Worm (Caenorhabditis elegans): ENCODE results near the gene F11D11.12.
"Not testable (repeated sequence)": the region's sequence is repeated elsewhere in the genome, so short reads cannot be mapped to it uniquely, and the experiment has no call there.

Gene F11D11.12

ce11 chrV:18762044-18762443, 11.6 kb upstream of the F11D11.12 start, which contains the start of gene F11D11.22:
Gene F11D11.22, plus strand, starts transcription at chrV:18762344.
- TF ChIP-seq nhr-28 (tag; optimal IDR thresholded peaks at IDR 0.05); mep-1 (tag; optimal IDR thresholded peaks at IDR 0.05); ceh-43 (GFP tag; optimal IDR thresholded peaks at IDR 0.05): not testable (repeated sequence)

- TF ChIP-seq blmp-1 (tag; optimal IDR thresholded peaks at IDR 0.05) (no peak), elt-1 (tag; optimal IDR thresholded peaks at IDR 0.05; ENCODE audit: borderline replicate concordance, insufficient read depth) (no peak), M03D4.4 (tag; optimal IDR thresholded peaks at IDR 0.05) (no peak), nhr-76 (tag; optimal IDR thresholded peaks at IDR 0.05) (no peak), cnd-1 (tag; optimal IDR thresholded peaks at IDR 0.05) (no peak)
These were observed 10.6 kb upstream of the F11D11.12 start, which contains the start of gene F11D11.4 for ce11 chrV:18761078-18761477. Gene F11D11.4, plus strand, starts transcription at chrV:18761378.

DNA sequence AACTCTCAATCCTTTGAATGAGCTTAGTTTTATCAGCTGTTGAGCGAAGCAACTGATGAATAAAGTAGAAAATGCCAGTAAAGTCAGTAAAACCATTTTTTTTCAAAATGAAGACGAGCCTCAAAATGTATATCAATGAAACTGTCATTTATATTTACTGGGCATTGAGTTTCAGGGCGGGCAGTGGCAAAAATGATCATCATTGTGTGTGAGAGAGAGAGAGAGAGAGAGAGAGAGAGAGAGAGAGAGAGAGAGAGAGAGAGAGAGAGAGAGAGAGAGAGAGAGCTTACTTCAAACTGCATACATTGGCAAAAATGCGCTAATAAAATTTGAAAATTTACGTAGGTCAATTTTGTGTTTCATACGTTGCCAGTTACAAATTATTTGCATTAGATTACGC, 9.7 kb upstream of the F11D11.12 start, which contains the start of gene F11D11.3:
F11D11.3 (minus strand) TSS at position 101 of the 400 bp plus-strand sequence.
- TF ChIP-seq sem-2 (GFP tag; optimal IDR thresholded peaks at IDR 0.05): no peak
- TF ChIP-seq nhr-2 (tag; optimal IDR thresholded peaks at IDR 0.05): no peak
- TF ChIP-seq M03D4.4 (tag; optimal IDR thresholded peaks at IDR 0.05): no peak
- no peak for TF ChIP-seq unc-39 (tag; optimal IDR thresholded peaks at IDR 0.05)
- TF ChIP-seq flh-1 (GFP tag; optimal IDR thresholded peaks at IDR 0.05): no peak
- TF ChIP-seq mep-1 (tag; optimal IDR thresholded peaks at IDR 0.05): no peak
- TF ChIP-seq unc-120 (tag; optimal IDR thresholded peaks at IDR 0.05; ENCODE audit: poor library complexity, severe bottlenecking): no peak
- TF ChIP-seq bed-3 (GFP tag; optimal IDR thresholded peaks at IDR 0.05): no peak
- no peak for TF ChIP-seq tbx-8 (GFP tag; optimal IDR thresholded peaks at IDR 0.05)

DNA sequence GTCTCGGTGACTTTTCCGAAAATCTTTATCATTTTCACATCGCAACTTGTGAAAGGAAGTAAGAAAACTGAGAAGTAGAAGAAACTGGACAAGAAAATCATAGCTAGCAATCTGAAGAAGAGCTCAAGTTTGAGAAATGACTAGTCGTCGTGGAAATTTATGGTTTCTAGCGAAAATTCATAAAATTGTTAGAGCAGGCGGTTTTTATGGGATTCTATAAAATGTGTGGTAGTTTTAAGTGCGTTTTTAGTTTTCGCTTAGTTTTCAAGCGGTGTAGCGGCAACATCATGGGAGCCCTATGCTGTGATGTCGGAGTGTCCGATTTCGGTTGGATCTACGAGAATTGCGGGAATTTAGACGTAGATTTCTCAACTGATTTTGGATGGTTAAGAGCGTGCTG, 3.8 kb upstream of the F11D11.12 start, which contains the start of gene clec-254:
clec-254 (minus strand) TSS at position 101 of the 400 bp plus-strand sequence.
- TF ChIP-seq snpc-4 (tag; optimal IDR thresholded peaks at IDR 0.05); M03D4.4 (tag; optimal IDR thresholded peaks at IDR 0.05); flh-1 (GFP tag; optimal IDR thresholded peaks at IDR 0.05): not testable (repeated sequence)

DNA sequence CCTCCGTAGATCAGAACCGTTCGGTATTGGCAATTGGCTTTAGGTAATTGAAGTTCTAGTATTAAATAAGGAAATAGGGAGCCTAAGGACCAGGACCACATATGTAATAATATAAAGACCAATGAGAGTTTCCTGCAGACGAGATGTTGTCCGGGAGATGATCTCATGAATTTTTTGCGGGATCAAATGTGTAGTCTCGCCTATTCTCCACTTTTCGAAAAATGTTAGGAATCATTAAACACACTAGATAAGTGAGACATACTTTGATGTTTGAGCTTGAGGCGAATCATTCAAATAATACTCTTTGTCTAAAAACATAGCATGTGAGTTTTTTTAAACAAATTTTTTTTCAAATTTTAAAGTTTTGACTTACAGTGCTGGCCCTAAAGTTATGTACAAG, 2.6 kb upstream of the F11D11.12 start, which contains the start of gene F11D11.6:
F11D11.6 (minus strand) TSS at position 101 of the 400 bp plus-strand sequence.
- no peak for TF ChIP-seq nhr-12 (tag; optimal IDR thresholded peaks at IDR 0.05)
- TF ChIP-seq drap-1 (GFP tag; optimal IDR thresholded peaks at IDR 0.05): no peak
- TF ChIP-seq mls-2 (tag; optimal IDR thresholded peaks at IDR 0.05): no peak
- no peak for TF ChIP-seq unc-120 (tag; optimal IDR thresholded peaks at IDR 0.05; ENCODE audit: poor library complexity, severe bottlenecking)
- TF ChIP-seq nhr-28 (tag; optimal IDR thresholded peaks at IDR 0.05): no peak
- no peak for TF ChIP-seq unc-62 (GFP tag; optimal IDR thresholded peaks at IDR 0.05)
- no peak for TF ChIP-seq hlh-1 (tag; optimal IDR thresholded peaks at IDR 0.05)
- TF ChIP-seq lin-32 (GFP tag; optimal IDR thresholded peaks at IDR 0.05): no peak
- TF ChIP-seq elt-3 (tag; optimal IDR thresholded peaks at IDR 0.05): no peak
- no peak for TF ChIP-seq nhr-237 (tag; optimal IDR thresholded peaks at IDR 0.05)
- no peak for TF ChIP-seq cnd-1 (tag; optimal IDR thresholded peaks at IDR 0.05)
- no peak for TF ChIP-seq nhr-76 (tag; optimal IDR thresholded peaks at IDR 0.05)
- no peak for TF ChIP-seq M03D4.4 (tag; optimal IDR thresholded peaks at IDR 0.05)
- TF ChIP-seq ces-1 (GFP tag; optimal IDR thresholded peaks at IDR 0.05): no peak
- no peak for TF ChIP-seq pha-4 (tag; optimal IDR thresholded peaks at IDR 0.05)
- TF ChIP-seq sptf-1 (tag; optimal IDR thresholded peaks at IDR 0.05): no peak

- TF ChIP-seq ceh-43 (GFP tag; optimal IDR thresholded peaks at IDR 0.05) (no peak), unc-62 (GFP tag; optimal IDR thresholded peaks at IDR 0.05) (no peak), lin-32 (GFP tag; optimal IDR thresholded peaks at IDR 0.05) (no peak), sptf-1 (tag; optimal IDR thresholded peaks at IDR 0.05) (no peak)
These were observed 1.8 kb downstream of the F11D11.12 start, which contains the start of gene clec-252 for ce11 chrV:18748726-18749125. Gene clec-252, minus strand, starts transcription at chrV:18748826.
